Worm (Caenorhabditis elegans) whole organism, midembryonic: ENCODE data around the gene F13A7.7.

Experiments used
- T22C8.4 ChIP-seq: fragments of 200-800 bp; sonication (Bioruptor generic); IDR thresholded peaks from 2 replicates; pipeline ENCODE4 v1.3.6; 2022; ENCODE audit warnings: missing genetic modification characterization, missing compliant biosample characterization
- cog-1 ChIP-seq: sonication (generic microtip); optimal IDR thresholded peaks from 2 replicates; lab custom pipeline; 2016; ENCODE audit warnings: missing genetic modification characterization, missing compliant biosample characterization
- flt-1 ChIP-seq: fragments of 200-800 bp; sonication (Bioruptor generic); IDR thresholded peaks from 2 replicates; pipeline ENCODE4 v1.3.6; 2022; ENCODE audit warnings: missing genetic modification characterization, missing compliant biosample characterization
- klf-2 ChIP-seq: fragments of 200-800 bp; sonication (Bioruptor generic); conservative IDR thresholded peaks from 2 replicates; pipeline ENCODE4 v1.3.6; 2022; ENCODE audit warnings: missing genetic modification reagents, missing genetic modification characterization, missing compliant biosample characterization
- med-1 ChIP-seq: sonication (generic microtip); optimal IDR thresholded peaks from 2 replicates; lab custom pipeline; 2017; ENCODE audit warnings: missing genetic modification characterization, mild to moderate bottlenecking, missing compliant biosample characterization, antibody characterized with exemption, missing genetic modification reagents; ENCODE audit not compliant: insufficient read depth
- ref-1 ChIP-seq: fragments of 200-800 bp; sonication (Bioruptor generic); conservative IDR thresholded peaks from 2 replicates; pipeline ENCODE4 v1.3.6; 2022; ENCODE audit warnings: missing genetic modification reagents, missing genetic modification characterization, missing compliant biosample characterization
- ztf-23 ChIP-seq: fragments of 200-800 bp; sonication (Bioruptor generic); IDR thresholded peaks from 2 replicates; pipeline ENCODE4 v1.3.6; 2022; ENCODE audit warnings: missing genetic modification reagents, missing genetic modification characterization, missing compliant biosample characterization
- ztf-29 ChIP-seq: fragments of 200-800 bp; sonication (Bioruptor generic); IDR thresholded peaks from 2 replicates; pipeline ENCODE4 v1.3.6; 2022; ENCODE audit warnings: missing genetic modification reagents, missing genetic modification characterization, missing compliant biosample characterization

- TF ChIP-seq ref-1 (GFP tag; lab: Robert Waterston, UW), result no peak
- TF ChIP-seq med-1, result no peak
- no peak for TF ChIP-seq cog-1 (tag; lab: Kevin White, UChicago)
- no peak for TF ChIP-seq flt-1 (GFP tag; lab: Robert Waterston, UW)
- peak; percentile 53; the same call in 1 of the 2 replicates for TF ChIP-seq T22C8.4
- no peak for TF ChIP-seq ztf-23 (GFP tag; lab: Robert Waterston, UW)
- TF ChIP-seq klf-2, result no peak
- TF ChIP-seq ztf-29 (GFP tag; lab: Robert Waterston, UW), result no peak
Measured at ce11 chrV:16368143-16368542, 15.5 kb downstream of the F13A7.7 start.
